Fruit fly (Drosophila melanogaster): Measurements from ENCODE around the gene Pits.
A peak's percentile ranks its signal among the peaks of the same experiment; 100 is the strongest.

dm6 chrX:12575292-12575826 lies 7.6 kb downstream of the Pits start:
- no peak for TF ChIP-seq CG32006 (GFP tag; optimal IDR thresholded peaks at IDR 0.05)
- no peak for TF ChIP-seq salr (GFP tag; optimal IDR thresholded peaks at IDR 0.05)
- no peak for TF ChIP-seq Gug (GFP tag; IDR thresholded peaks at IDR 0.05)
- no peak for TF ChIP-seq vri (GFP tag; optimal IDR thresholded peaks at IDR 0.05)
- no peak for TF ChIP-seq CG11902 (GFP tag; optimal IDR thresholded peaks at IDR 0.05)
- no peak for TF ChIP-seq CG6276 (GFP tag; optimal IDR thresholded peaks at IDR 0.05)
- peak; percentile 78 for TF ChIP-seq svp (GFP tag)
- TF ChIP-seq achi (GFP tag; optimal IDR thresholded peaks at IDR 0.05): no peak

Measured in whole organism, prepupa.